Fruit fly (Drosophila melanogaster): ENCODE results near the gene CG33257.

DNA sequence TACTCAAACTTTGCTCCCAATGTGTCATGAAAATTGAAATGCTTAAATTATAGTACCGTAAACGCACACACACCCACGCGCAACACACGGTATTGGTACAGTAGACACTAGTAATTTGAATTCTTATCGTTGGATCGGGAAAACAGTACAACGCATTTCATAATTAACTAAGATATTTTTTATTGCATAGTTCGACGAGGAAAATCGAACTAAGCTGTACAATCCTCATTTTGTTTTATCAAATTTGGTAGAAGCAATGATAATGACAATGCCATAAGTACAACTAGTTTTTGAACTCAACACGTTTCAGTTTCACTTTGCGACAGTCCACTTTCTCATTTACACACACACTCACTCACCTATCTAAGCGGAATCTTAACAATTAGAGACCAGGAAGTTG lies 34.6 kb downstream of the CG33257 start:
- no peak for TF ChIP-seq ovo (GFP tag; optimal IDR thresholded peaks at IDR 0.05)
- peak; percentile 78 for TF ChIP-seq CG33017 (tag; optimal IDR thresholded peaks at IDR 0.05)
- TF ChIP-seq pad (GFP tag; optimal IDR thresholded peaks at IDR 0.05): peak; percentile 41
- TF ChIP-seq toe (GFP tag; optimal IDR thresholded peaks at IDR 0.05): peak; percentile 73
- peak; percentile 81 for TF ChIP-seq CG12768 (GFP tag; optimal IDR thresholded peaks at IDR 0.05)
- no peak for TF ChIP-seq tj (GFP tag; optimal IDR thresholded peaks at IDR 0.05)
- TF ChIP-seq Clk (GFP tag; optimal IDR thresholded peaks at IDR 0.05): no peak
- peak; percentile 62 for TF ChIP-seq kay (GFP tag; ENCODE audit: borderline replicate concordance)
- TF ChIP-seq CG1620 (GFP tag; optimal IDR thresholded peaks at IDR 0.05): peak; percentile 26
- peak; percentile 67 for TF ChIP-seq CG14711 (tag; optimal IDR thresholded peaks at IDR 0.05)
- no peak for TF ChIP-seq cnc (optimal IDR thresholded peaks at IDR 0.05)
- TF ChIP-seq Mnt (GFP tag; optimal IDR thresholded peaks at IDR 0.05): peak; percentile 30
- TF ChIP-seq Hr96 (GFP tag; optimal IDR thresholded peaks at IDR 0.05): peak; percentile 66
